Worm (Caenorhabditis elegans): ENCODE measurements around the gene lipl-1.

lipl-1 gene

DNA sequence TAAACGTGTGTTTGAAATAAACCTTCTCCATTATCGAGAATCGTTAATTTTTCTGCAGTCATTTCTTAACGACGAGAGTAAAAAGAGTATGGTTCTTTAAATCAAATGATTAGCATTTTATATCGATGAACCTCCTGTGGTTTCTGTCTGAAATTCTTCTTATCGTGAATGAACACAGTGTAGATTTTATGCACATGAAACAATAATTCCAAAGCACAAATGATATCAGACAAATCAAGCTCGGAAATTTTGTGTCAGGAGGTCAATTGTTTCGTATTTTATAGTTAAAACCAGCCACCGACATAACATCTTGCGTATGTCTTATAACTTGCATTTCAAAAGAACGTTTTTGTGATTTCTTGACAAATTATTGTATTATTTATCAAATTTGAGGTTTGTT is 17.3 kb downstream of the lipl-1 start, which contains the start of gene T16G1.6:
TSS of gene T16G1.6 (minus strand) at position 77 of the 400 bp plus-strand sequence.
- TF ChIP-seq akir-1 (GFP tag; optimal IDR thresholded peaks at IDR 0.05) (no peak), madf-3 (GFP tag; IDR thresholded peaks at IDR 0.05) (no peak), attf-5 (GFP tag; optimal IDR thresholded peaks at IDR 0.05) (no peak), snpc-1.1 (tag; optimal IDR thresholded peaks at IDR 0.05; ENCODE audit: insufficient read depth) (no peak), nhr-80 (tag; optimal IDR thresholded peaks at IDR 0.05) (peak; percentile 90), lin-40 (tag; optimal IDR thresholded peaks at IDR 0.05) (no peak), let-607 (tag; optimal IDR thresholded peaks at IDR 0.05) (no peak)

DNA sequence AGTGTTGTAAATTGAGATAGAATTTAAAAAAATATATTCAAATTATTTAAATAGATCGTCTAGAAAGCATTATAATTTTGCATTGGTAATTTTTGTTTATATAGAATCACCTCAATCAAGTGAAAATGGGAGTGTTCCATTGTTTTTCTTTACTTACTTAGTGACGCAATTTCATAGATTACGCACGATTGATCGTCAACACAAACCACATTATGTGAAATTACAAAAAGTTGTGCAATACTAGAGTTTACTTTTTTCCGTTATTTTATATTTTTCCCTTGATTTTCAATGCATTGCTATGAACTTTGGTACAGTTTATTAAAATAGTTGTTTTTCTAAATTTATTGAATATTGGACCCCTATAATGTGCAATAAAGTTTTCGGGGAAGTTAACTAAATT is 19.6 kb downstream of the lipl-1 start, which contains the start of gene T16G1.5:
TSS of gene T16G1.5 (minus strand) at position 119 of the 400 bp plus-strand sequence.
- TF ChIP-seq nhr-80 (tag; optimal IDR thresholded peaks at IDR 0.05) (peak; percentile 29), akir-1 (GFP tag; optimal IDR thresholded peaks at IDR 0.05) (no peak)

DNA sequence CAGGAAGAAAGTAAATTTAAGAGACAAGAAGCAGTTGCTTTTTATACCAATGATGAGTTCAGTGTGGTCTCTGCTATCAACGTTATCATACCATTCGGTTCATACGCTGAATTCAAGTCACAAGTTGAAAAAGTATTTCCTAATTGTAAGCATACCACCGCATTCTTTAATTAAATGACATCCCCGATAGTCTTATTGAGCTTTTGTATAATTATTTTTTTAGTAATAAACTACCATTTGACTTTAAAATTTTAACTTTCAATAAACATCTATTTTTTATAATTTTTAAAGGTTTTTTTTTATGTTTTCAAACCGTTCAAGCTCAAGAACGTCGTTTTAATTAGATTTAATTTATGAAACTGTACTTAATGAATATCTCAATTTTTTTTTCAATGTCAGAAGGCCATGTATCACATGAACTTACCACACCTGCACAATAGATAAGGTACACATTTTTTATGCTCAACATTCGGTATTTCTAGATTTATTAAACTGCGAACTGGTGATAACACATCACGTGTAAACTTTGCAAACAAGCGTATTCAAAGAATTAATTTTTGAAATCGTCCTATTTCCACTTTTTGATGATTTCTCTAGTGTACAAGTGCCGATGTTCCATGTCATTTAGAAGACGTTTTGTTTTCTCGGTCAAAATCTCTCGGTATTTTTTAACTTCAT is 22.1 kb downstream of the lipl-1 start, which contains the start of gene T16G1.4:
TSS of gene T16G1.4 (minus strand) at position 51 of the 678 bp plus-strand sequence.
- no peak for TF ChIP-seq lin-26 (GFP tag; IDR thresholded peaks at IDR 0.05)
- peak; percentile 2 for TF ChIP-seq nhr-80 (tag; optimal IDR thresholded peaks at IDR 0.05)

DNA sequence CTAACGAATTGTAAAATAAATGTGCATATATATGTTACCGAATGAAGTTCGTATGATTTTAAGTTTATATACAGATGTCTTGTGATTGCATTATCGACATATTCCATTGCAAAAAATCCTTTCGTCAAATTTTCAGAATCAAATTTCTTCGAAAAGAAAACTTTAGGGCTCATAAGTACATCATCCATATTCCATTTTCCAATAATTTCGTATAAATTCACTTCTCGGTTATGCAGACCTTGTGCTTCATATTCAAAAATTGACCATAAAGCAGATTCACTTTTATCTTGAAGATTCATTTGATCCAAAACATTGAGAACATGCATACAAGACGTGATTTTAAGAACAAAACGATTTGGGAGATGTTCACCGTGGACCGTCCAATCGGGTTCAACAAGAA is 23.6 kb downstream of the lipl-1 start:
- TF ChIP-seq mxl-1 (tag; optimal IDR thresholded peaks at IDR 0.05) = no peak

DNA sequence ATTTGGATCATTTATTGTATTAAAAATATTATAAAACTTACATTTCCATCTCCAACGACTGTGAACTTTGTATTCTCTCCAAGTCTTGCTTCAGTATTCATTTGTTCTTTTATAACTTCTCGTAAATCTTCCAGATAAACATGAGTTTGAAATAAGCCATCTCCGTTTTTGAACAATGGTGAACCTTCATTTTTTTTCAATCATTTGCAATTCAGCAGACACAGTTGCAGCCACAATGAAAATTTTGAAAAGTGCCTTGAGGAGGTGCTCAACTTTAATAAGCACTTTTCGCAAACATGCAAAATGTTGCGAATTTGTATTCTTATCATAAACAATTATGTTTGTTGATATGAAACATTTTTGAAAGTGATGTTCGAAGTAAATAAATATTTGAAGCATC is 24.4 kb downstream of the lipl-1 start, which contains the start of gene T16G1.3:
TSS of gene T16G1.3 (minus strand) at position 101 of the 400 bp plus-strand sequence.
- TF ChIP-seq T26A5.8 (tag; optimal IDR thresholded peaks at IDR 0.05) (no peak), Y95B8A.8 (GFP tag; IDR thresholded peaks at IDR 0.05) (no peak), pbrm-1 (GFP tag; IDR thresholded peaks at IDR 0.05) (no peak), F49E8.2 (tag; optimal IDR thresholded peaks at IDR 0.05; ENCODE audit: insufficient read depth) (no peak), snpc-1.1 (tag; optimal IDR thresholded peaks at IDR 0.05; ENCODE audit: insufficient read depth) (no peak), egl-44 (GFP tag; IDR thresholded peaks at IDR 0.05) (no peak), unc-130 (GFP tag; optimal IDR thresholded peaks at IDR 0.05) (no peak), atf-7 (tag; optimal IDR thresholded peaks at IDR 0.05) (no peak), B0336.3 (GFP tag; IDR thresholded peaks at IDR 0.05) (no peak), ceh-79 (tag; optimal IDR thresholded peaks at IDR 0.05) (no peak), ztf-6 (GFP tag; IDR thresholded peaks at IDR 0.05) (no peak), rcor-1 (GFP tag; IDR thresholded peaks at IDR 0.05) (no peak)

DNA sequence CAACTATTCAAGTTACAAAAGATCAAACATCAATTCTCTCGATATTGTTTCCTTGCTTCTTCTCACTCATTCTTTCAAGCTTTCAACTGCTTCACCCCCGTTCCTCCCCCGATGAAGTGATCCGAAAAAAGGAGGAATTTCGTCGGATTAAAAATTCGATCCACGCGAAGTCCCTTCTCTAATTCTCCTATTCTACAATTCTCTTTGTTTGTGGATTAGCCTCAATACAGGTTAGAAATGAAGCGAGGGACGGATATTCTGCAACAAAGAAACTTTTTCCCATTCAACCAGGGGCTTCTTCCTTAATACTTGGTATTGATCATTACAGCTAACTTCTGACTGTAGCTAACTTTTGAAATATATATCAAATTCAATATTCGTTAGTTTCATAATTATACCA is 25.0 kb downstream of the lipl-1 start, which contains the start of gene grl-2:
TSS of gene grl-2 (plus strand) at position 301 of the 400 bp plus-strand sequence.
- TF ChIP-seq aptf-2 (GFP tag; conservative IDR thresholded peaks at IDR 0.05) (no peak), mxl-1 (tag; optimal IDR thresholded peaks at IDR 0.05) (no peak), zfh-2 (GFP tag; conservative IDR thresholded peaks at IDR 0.05) (no peak), dpff-1 (tag; optimal IDR thresholded peaks at IDR 0.05) (no peak), madf-6 (GFP tag; IDR thresholded peaks at IDR 0.05) (no peak), bed-2 (GFP tag; IDR thresholded peaks at IDR 0.05) (no peak), F57A8.1 (GFP tag; optimal IDR thresholded peaks at IDR 0.05) (no peak)

DNA sequence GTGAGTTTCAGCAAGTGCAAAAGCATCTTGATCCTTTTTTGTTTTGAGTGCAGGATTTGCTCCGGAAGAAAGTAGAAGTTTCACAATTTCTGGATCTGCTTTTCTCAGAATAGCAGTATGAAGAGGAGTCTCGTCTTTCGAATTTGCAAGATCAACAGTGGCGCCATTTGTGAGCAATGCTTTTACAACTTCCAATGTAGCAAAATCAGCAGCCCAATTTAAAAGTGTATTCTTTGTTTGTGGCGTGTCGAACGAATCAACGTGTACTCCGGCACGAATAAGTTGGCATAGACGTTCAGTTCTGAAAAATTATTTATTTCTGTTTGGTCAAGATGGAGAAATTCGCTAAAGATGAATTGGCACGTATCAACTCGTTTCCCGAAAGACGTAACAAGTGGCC is 29.8 kb downstream of the lipl-1 start, which contains the start of gene T16G1.13:
TSS of gene T16G1.13 (plus strand) at position 301 of the 400 bp plus-strand sequence.
- TF ChIP-seq C06A6.2 (GFP tag; conservative IDR thresholded peaks at IDR 0.05) = no peak
- TF ChIP-seq nhr-120 (GFP tag; IDR thresholded peaks at IDR 0.05) = no peak
- TF ChIP-seq dox-1 (GFP tag; IDR thresholded peaks at IDR 0.05) = no peak
- no peak for TF ChIP-seq hlh-26 (GFP tag; conservative IDR thresholded peaks at IDR 0.05)
- no peak for TF ChIP-seq hrde-1 (tag; optimal IDR thresholded peaks at IDR 0.05; ENCODE audit: borderline replicate concordance)
- no peak for TF ChIP-seq fkh-3 (tag; optimal IDR thresholded peaks at IDR 0.05)
- no peak for TF ChIP-seq dpl-1 (GFP tag; optimal IDR thresholded peaks at IDR 0.05)
- no peak for TF ChIP-seq mxl-1 (tag; optimal IDR thresholded peaks at IDR 0.05)
